Worm (Caenorhabditis elegans): ENCODE measurements around the gene hpo-39.

hpo-39 gene

ce11 chrV:4615802-4616201 lies 42.1 kb upstream of the hpo-39 start, which contains the start of the genes Y61A9LA.10 and F54D11.4 (continued):
- TF ChIP-seq unc-62 (GFP tag; optimal IDR thresholded peaks at IDR 0.05 in 1 of 2) (no peak), unc-62 (tag; optimal IDR thresholded peaks at IDR 0.05) (no peak), F49E8.2 (tag; optimal IDR thresholded peaks at IDR 0.05; ENCODE audit: borderline replicate concordance) (no peak), nhr-41 (GFP tag; IDR thresholded peaks at IDR 0.05) (no peak), ZK546.5 (tag; optimal IDR thresholded peaks at IDR 0.05) (no peak), tag-97 (GFP tag; IDR thresholded peaks at IDR 0.05) (no peak), skn-1 (tag; optimal IDR thresholded peaks at IDR 0.05) (no peak), daf-19 (GFP tag; conservative IDR thresholded peaks at IDR 0.05) (no peak), mep-1 (tag; optimal IDR thresholded peaks at IDR 0.05) (peak; percentile 66), unc-130 (GFP tag; optimal IDR thresholded peaks at IDR 0.05) (no peak), lsy-2 (tag; optimal IDR thresholded peaks at IDR 0.05) (peak in 1 of 2 experiments; percentile 83), nhr-102 (tag; optimal IDR thresholded peaks at IDR 0.05) (peak; percentile 51), unc-39 (tag; optimal IDR thresholded peaks at IDR 0.05) (no peak), hif-1 (tag; optimal IDR thresholded peaks at IDR 0.05) (no peak), ZK337.2 (GFP tag; IDR thresholded peaks at IDR 0.05) (no peak), zip-2 (tag; optimal IDR thresholded peaks at IDR 0.05) (no peak), ceh-20 (GFP tag; IDR thresholded peaks at IDR 0.05) (no peak), hlh-11 (tag; optimal IDR thresholded peaks at IDR 0.05) (no peak), Y75B8A.6 (GFP tag; IDR thresholded peaks at IDR 0.05) (no peak), nhr-11 (tag; optimal IDR thresholded peaks at IDR 0.05) (no peak), dmd-8 (GFP tag; IDR thresholded peaks at IDR 0.05) (no peak), ama-1 (optimal IDR thresholded peaks at IDR 0.05) (no peak), F26F4.8 (GFP tag; conservative IDR thresholded peaks at IDR 0.05) (no peak), pha-4 (GFP tag; IDR thresholded peaks at IDR 0.05) (no peak), pha-4 (tag; optimal IDR thresholded peaks at IDR 0.05) (no peak), zag-1 (tag; optimal IDR thresholded peaks at IDR 0.05) (no peak), nhr-28 (tag; optimal IDR thresholded peaks at IDR 0.05) (no peak), nhr-48 (tag; optimal IDR thresholded peaks at IDR 0.05) (no peak), mdt-29 (GFP tag; IDR thresholded peaks at IDR 0.05) (no peak), madf-9 (GFP tag; conservative IDR thresholded peaks at IDR 0.05) (no peak), daf-8 (GFP tag; IDR thresholded peaks at IDR 0.05) (no peak), nhr-77 (tag; optimal IDR thresholded peaks at IDR 0.05) (peak; percentile 52), daf-16 (GFP tag; optimal IDR thresholded peaks at IDR 0.05) (no peak), daf-16 (tag; optimal IDR thresholded peaks at IDR 0.05) (no peak), lin-38 (GFP tag; IDR thresholded peaks at IDR 0.05) (peak; percentile 69)

ce11 chrV:4606828-4607227 lies 33.1 kb upstream of the hpo-39 start, which contains the start of gene txt-6:
TSS of gene txt-6 (minus strand) at chrV:4606928.
- TF ChIP-seq jun-1 (tag; optimal IDR thresholded peaks at IDR 0.05): no peak
- 0 out of 4 replicates have a peak, but pooled peaks of 1 of the 2 experiments have one; percentile 41 for TF ChIP-seq madf-5 (GFP tag; IDR thresholded peaks at IDR 0.05)

ce11 chrV:4599225-4599624 lies 25.5 kb upstream of the hpo-39 start:
- TF ChIP-seq rbr-2 (tag; optimal IDR thresholded peaks at IDR 0.05) (no peak), lsy-2 (tag; optimal IDR thresholded peaks at IDR 0.05) (no peak), nhr-111 (GFP tag; optimal IDR thresholded peaks at IDR 0.05) (no peak), nhr-77 (tag; optimal IDR thresholded peaks at IDR 0.05) (no peak), zag-1 (tag; optimal IDR thresholded peaks at IDR 0.05) (no peak), dpl-1 (GFP tag; optimal IDR thresholded peaks at IDR 0.05) (no peak), Y105C5A.15 (GFP tag; IDR thresholded peaks at IDR 0.05) (no peak), nhr-76 (tag; optimal IDR thresholded peaks at IDR 0.05) (no peak), F10B5.3 (tag; optimal IDR thresholded peaks at IDR 0.05) (no peak), ztf-7 (tag; optimal IDR thresholded peaks at IDR 0.05) (no peak), nhr-28 (tag; optimal IDR thresholded peaks at IDR 0.05) (no peak), Y75B8A.6 (GFP tag; IDR thresholded peaks at IDR 0.05) (no peak), Y5F2A.4 (GFP tag; optimal IDR thresholded peaks at IDR 0.05) (no peak)
